Worm (Caenorhabditis elegans): ENCODE measurements around the gene mans-2.

Gene mans-2

DNA sequence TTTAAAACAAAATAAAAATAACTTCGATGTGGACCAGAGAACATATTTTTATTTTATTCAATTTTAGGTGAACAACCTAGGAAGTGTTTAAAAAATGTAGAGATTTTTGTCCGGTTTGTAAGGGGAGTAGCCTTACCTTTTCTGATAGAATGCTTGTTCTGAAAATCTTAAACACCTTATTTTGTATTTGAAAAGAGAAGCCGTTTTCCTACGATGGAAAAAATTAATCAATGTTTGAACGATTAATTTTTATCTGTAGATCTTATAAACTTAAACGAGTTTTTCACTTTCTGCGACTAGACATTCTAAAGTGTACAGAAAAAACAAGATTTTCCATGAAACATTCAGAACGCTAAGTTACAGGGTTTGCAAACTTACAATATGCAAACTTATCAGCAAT lies 43.0 kb downstream of the mans-2 start, which contains the start of gene F58H1.6 (continued):
- TF ChIP-seq zag-1 (tag; optimal IDR thresholded peaks at IDR 0.05) (no peak), jun-1 (tag; optimal IDR thresholded peaks at IDR 0.05) (no peak), sox-4 (tag; optimal IDR thresholded peaks at IDR 0.05) (no peak), lin-14 (GFP tag; optimal IDR thresholded peaks at IDR 0.05) (no peak), isw-1 (GFP tag; IDR thresholded peaks at IDR 0.05) (no peak), pax-3 (tag; optimal IDR thresholded peaks at IDR 0.05) (no peak)

DNA sequence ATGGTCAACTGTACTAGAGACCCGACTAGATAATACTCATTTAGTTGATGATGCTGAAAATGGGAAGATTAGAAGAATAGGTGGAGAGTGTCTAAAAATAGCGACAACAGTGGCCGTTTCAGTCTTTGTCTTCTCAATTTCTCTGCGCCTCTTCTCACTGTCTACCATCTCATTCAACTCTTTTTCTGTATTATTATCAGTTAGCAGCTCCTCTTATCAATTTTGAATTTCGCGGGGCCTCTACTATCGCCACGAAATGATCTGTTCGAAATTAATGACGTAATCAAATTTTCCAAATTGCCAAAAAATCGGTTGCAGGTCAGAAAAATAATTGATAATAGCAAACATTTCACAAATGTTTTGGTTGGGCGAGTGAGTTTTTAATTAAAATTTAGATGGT lies 43.6 kb downstream of the mans-2 start:
- TF ChIP-seq pag-3 (tag; optimal IDR thresholded peaks at IDR 0.05; ENCODE audit: borderline replicate concordance, insufficient read depth), result no peak
- TF ChIP-seq unc-30 (tag; optimal IDR thresholded peaks at IDR 0.05), result no peak
- TF ChIP-seq zip-4 (GFP tag; optimal IDR thresholded peaks at IDR 0.05), result no peak
- TF ChIP-seq jun-1 (tag; optimal IDR thresholded peaks at IDR 0.05), result no peak
- TF ChIP-seq nhr-20 (tag; optimal IDR thresholded peaks at IDR 0.05), result peak; percentile 28
- peak in 1 of 2 experiments; percentile 51 for TF ChIP-seq lin-35 (GFP tag; optimal IDR thresholded peaks at IDR 0.05)
- no peak for TF ChIP-seq C04F5.9 (tag; optimal IDR thresholded peaks at IDR 0.05)
- TF ChIP-seq pax-3 (tag; optimal IDR thresholded peaks at IDR 0.05), result no peak
- no peak for TF ChIP-seq efl-1 (optimal IDR thresholded peaks at IDR 0.05)
- peak in 1 of 2 experiments; percentile 89 for TF ChIP-seq efl-1 (GFP tag; optimal IDR thresholded peaks at IDR 0.05 in 1 of 2)
- TF ChIP-seq pqm-1 (tag; optimal IDR thresholded peaks at IDR 0.05), result peak; percentile 91
- peak; percentile 31 for TF ChIP-seq nhr-90 (tag; optimal IDR thresholded peaks at IDR 0.05; ENCODE audit: poor library complexity)
- TF ChIP-seq elt-2 (tag; optimal IDR thresholded peaks at IDR 0.05), result peak; percentile 93
- TF ChIP-seq hlh-17 (GFP tag; optimal IDR thresholded peaks at IDR 0.05; ENCODE audit: borderline replicate concordance), result no peak
- no peak for TF ChIP-seq nhr-71 (tag; optimal IDR thresholded peaks at IDR 0.05)

DNA sequence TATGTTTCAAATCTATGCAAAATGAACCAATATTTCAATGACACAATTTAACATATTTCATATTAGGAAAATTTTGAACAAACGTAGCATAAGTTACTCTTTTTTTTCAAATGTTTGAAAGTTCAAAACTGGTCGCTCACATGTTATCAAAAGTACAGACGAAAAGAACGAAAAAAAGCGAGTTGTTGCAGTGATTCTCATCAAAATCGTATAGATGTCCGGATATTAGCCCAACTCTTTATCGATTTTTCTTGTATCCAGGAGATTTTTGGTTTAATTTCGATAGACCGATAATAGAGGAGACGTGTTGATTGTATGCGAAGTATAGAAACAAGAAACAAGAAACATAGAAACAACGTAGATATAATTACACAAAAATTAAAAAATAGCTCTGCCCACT lies 45.0 kb downstream of the mans-2 start:
- no peak for TF ChIP-seq hpl-2 (GFP tag; optimal IDR thresholded peaks at IDR 0.05)
- TF ChIP-seq efl-1 (optimal IDR thresholded peaks at IDR 0.05), result no peak
- peak in 1 of 2 experiments; percentile 85 for TF ChIP-seq efl-1 (GFP tag; optimal IDR thresholded peaks at IDR 0.05 in 1 of 2)

DNA sequence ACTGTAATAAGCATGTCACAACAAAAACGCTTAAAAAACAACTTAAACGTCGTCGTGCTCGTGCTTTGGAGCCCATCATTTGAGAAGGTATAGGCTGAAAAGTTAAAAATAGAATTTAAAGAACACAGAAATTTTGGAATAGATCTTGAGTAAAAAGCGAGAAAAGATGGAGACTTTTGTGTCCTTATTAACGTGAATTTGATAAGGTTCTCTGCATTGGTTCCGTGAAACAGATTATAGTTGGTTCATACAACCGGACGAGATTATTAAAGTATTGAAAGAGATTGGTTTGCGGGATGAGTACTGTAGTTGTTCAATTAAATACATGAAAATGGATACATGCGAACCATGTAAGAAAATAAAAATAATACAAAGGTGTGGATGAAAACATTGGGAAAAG lies 47.6 kb downstream of the mans-2 start, which contains the start of gene gpla-1:
gpla-1 (minus strand) TSS at position 101 of the 400 bp plus-strand sequence.
- TF ChIP-seq mab-9 (GFP tag; IDR thresholded peaks at IDR 0.05) (no peak), lin-14 (GFP tag; optimal IDR thresholded peaks at IDR 0.05) (no peak), nhr-77 (tag; optimal IDR thresholded peaks at IDR 0.05) (no peak), nhr-84 (tag; optimal IDR thresholded peaks at IDR 0.05) (no peak)

DNA sequence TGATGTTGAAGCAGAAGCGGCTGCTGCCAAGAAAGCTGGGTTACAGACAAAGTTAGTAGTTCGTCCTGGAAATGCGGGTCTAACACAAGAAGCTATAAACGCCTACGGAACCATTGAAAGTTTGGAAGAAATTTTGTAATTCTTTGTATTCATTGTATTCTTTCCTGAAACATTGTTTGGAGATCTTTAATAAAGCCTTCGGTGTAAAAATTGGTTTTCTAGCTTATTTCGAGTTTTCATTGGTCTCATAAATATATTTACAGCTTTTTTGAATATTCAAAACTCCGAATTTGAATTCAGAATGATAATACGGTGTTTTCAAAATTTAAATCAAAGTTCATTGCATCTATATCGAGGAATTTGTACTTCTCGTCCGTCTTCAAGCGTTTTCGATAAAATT lies 50.4 kb downstream of the mans-2 start, which contains the start of gene F58H1.8:
F58H1.8 (plus strand) TSS at position 301 of the 400 bp plus-strand sequence.
- TF ChIP-seq sup-37 (GFP tag; optimal IDR thresholded peaks at IDR 0.05) (no peak), efl-1 (optimal IDR thresholded peaks at IDR 0.05) (no peak), efl-1 (GFP tag; optimal IDR thresholded peaks at IDR 0.05 in 1 of 2) (peak in 1 of 2 experiments; percentile 20)

DNA sequence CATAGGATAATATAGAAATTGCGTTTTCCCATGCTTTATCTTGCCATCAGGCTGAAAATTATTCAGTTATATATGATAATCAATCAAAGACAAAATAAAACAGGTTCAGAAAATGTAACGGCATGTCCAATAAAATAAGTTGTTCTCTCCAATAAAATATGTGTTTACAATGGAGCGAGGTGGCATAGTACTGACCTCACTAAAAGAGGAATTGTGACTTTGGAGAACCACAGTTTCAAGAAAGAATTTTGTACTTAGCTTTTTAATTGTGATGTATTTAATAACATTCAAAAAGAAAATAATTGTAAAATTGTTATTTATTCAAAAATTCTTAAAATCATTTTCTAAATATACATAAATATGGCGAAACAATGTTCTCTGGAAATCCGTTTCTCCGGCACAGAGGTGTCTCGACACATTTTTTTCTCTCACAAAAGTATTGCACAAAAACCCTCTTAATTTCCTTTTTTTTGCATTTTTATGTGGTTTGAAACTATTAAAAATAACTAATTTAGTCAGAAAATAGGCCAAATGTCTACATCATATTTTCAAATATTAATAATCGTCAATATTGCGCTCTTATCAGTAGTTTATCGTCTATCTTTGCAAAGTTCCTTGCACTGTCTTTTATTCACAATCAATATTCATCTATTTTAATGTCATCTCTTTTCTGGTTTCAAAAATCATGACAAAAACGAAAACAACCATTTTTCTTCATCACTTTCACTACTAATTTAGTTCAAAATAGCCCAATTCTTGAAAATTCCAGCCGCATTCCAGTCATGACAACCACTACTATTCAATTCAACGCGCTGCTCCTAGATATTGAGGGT lies 51.9 kb downstream of the mans-2 start, which contains the start of the genes aman-2 and F58H1.3:
aman-2 (minus strand) TSS at position 51 of the 833 bp plus-strand sequence.
F58H1.3 (plus strand) TSS at position 783 of the 833 bp plus-strand sequence.
- TF ChIP-seq unc-86 (tag; optimal IDR thresholded peaks at IDR 0.05) (peak; percentile 3), ceh-63 (GFP tag; optimal IDR thresholded peaks at IDR 0.05) (no peak), mef-2 (tag; optimal IDR thresholded peaks at IDR 0.05) (no peak), lin-15B (tag; optimal IDR thresholded peaks at IDR 0.05) (no peak), nhr-85 (tag) (no peak), lin-35 (GFP tag; optimal IDR thresholded peaks at IDR 0.05) (peak; percentile 46 to 68), nhr-20 (tag; optimal IDR thresholded peaks at IDR 0.05) (peak; percentile 28), lin-14 (GFP tag; optimal IDR thresholded peaks at IDR 0.05) (peak; percentile 73), nhr-19 (GFP tag; conservative IDR thresholded peaks at IDR 0.05) (peak; percentile 16; the same call in 1 of the 2 replicates), unc-62 (GFP tag; optimal IDR thresholded peaks at IDR 0.05) (no peak), elt-2 (tag; optimal IDR thresholded peaks at IDR 0.05) (peak; percentile 20), rnt-1 (tag; optimal IDR thresholded peaks at IDR 0.05) (no peak), efl-1 (optimal IDR thresholded peaks at IDR 0.05) (peak; percentile 46 to 58), efl-1 (GFP tag; optimal IDR thresholded peaks at IDR 0.05 in 1 of 2) (peak; percentile 39 to 41), ama-1 (optimal IDR thresholded peaks at IDR 0.05) (no peak), irx-1 (tag; optimal IDR thresholded peaks at IDR 0.05) (peak; percentile 5), alr-1 (tag; optimal IDR thresholded peaks at IDR 0.05; ENCODE audit: borderline replicate concordance) (no peak), C16A3.4 (tag; optimal IDR thresholded peaks at IDR 0.05) (peak; percentile 60), snpc-4 (tag; optimal IDR thresholded peaks at IDR 0.05) (no peak), nhr-71 (tag; optimal IDR thresholded peaks at IDR 0.05) (peak; percentile 57), snu-23 (GFP tag; optimal IDR thresholded peaks at IDR 0.05) (peak; percentile 36), ztf-11 (tag; optimal IDR thresholded peaks at IDR 0.05) (no peak)
